Fruit fly (Drosophila melanogaster) whole organism, embryonic: ENCODE data around the gene CG18557.

ENCODE experiments used
- Asciz ChIP-seq: fragments of 200-800 bp; sonication (Bioruptor generic); optimal IDR thresholded peaks from 2 replicates; lab custom pipeline; 2017; ENCODE audit warnings: missing biosample characterization, mild to moderate bottlenecking, missing genetic modification characterization, missing genetic modification reagents
- Awh ChIP-seq: fragments of 200-800 bp; sonication (Bioruptor generic); IDR thresholded peaks from 2 replicates; pipeline ENCODE4, ENCODE4 v1.3.6; 2022; ENCODE audit warnings: missing biosample characterization, missing genetic modification characterization
- Blimp-1 ChIP-seq: fragments of 200-800 bp; sonication (Bioruptor generic); optimal IDR thresholded peaks from 3 replicates; lab custom pipeline; 2018; ENCODE audit warnings: missing biosample characterization, missing genetic modification characterization, mild to moderate bottlenecking, moderate library complexity, missing genetic modification reagents
- CG10462 ChIP-seq: fragments of 200-800 bp; sonication (Bioruptor generic); optimal IDR thresholded peaks from 2 replicates; lab custom pipeline; 2016; ENCODE audit warnings: missing biosample characterization, missing genetic modification characterization
- CG11085 ChIP-seq: fragments of 200-800 bp; sonication (Bioruptor generic); IDR thresholded peaks from 2 replicates; pipeline ENCODE4 v1.3.6; 2022; ENCODE audit warnings: missing biosample characterization, missing genetic modification characterization
- CG11696 ChIP-seq: fragments of 200-800 bp; sonication (Bioruptor generic); IDR thresholded peaks from 2 replicates; pipeline ENCODE4 v1.3.6; 2022; ENCODE audit warnings: missing biosample characterization, missing genetic modification characterization
- CG12299 ChIP-seq: fragments of 200-800 bp; sonication (Bioruptor generic); optimal IDR thresholded peaks from 2 replicates; lab custom pipeline; 2018; ENCODE audit warnings: missing biosample characterization, mild to moderate bottlenecking, missing genetic modification characterization
- CG12942 ChIP-seq: fragments of 200-800 bp; sonication (Bioruptor generic); optimal IDR thresholded peaks from 3 replicates; lab custom pipeline; 2016; ENCODE audit warnings: missing biosample characterization, missing genetic modification characterization
- CG13296 ChIP-seq: fragments of 200-800 bp; sonication (Bioruptor generic); optimal IDR thresholded peaks from 3 replicates; lab custom pipeline; 2018; ENCODE audit warnings: missing biosample characterization, mild to moderate bottlenecking, missing genetic modification characterization
- CG14667 ChIP-seq: fragments of 200-800 bp; sonication (Bioruptor generic); IDR thresholded peaks from 2 replicates; pipeline ENCODE4 v1.3.6; 2022; ENCODE audit warnings: missing biosample characterization, missing genetic modification characterization
- CG1603 ChIP-seq: fragments of 200-800 bp; sonication (Bioruptor generic); optimal IDR thresholded peaks from 2 replicates; lab custom pipeline; 2019; ENCODE audit warnings: missing biosample characterization, mild to moderate bottlenecking, missing genetic modification characterization, moderate library complexity
- CG18764 ChIP-seq: fragments of 200-800 bp; sonication (Bioruptor generic); optimal IDR thresholded peaks from 3 replicates; lab custom pipeline; 2016; ENCODE audit warnings: missing biosample characterization, missing genetic modification characterization
- CG31441 ChIP-seq: fragments of 200-800 bp; sonication (Bioruptor generic); IDR thresholded peaks from 2 replicates; pipeline ENCODE4 v1.3.6; 2022; ENCODE audit warnings: missing biosample characterization, missing genetic modification characterization
- CG33557 ChIP-seq: fragments of 200-800 bp; sonication (Bioruptor generic); optimal IDR thresholded peaks from 2 replicates; lab custom pipeline; 2019; ENCODE audit warnings: missing biosample characterization, mild to moderate bottlenecking, missing genetic modification characterization, moderate library complexity
- CG3407 ChIP-seq: fragments of 200-800 bp; sonication (Bioruptor generic); optimal IDR thresholded peaks from 2 replicates; lab custom pipeline; 2018; ENCODE audit warnings: missing biosample characterization, mild to moderate bottlenecking, missing genetic modification characterization
- CG42726 ChIP-seq: fragments of 200-800 bp; sonication (Bioruptor generic); IDR thresholded peaks from 2 replicates; pipeline ENCODE4 v1.3.6; 2022; ENCODE audit warnings: missing biosample characterization, missing genetic modification characterization; ENCODE audit not compliant: partially characterized antibody
- CG6175 ChIP-seq: fragments of 200-800 bp; sonication (Bioruptor generic); IDR thresholded peaks from 3 replicates; pipeline ENCODE4 v1.3.6; 2022; ENCODE audit warnings: missing biosample characterization, missing genetic modification characterization
- CG7928 ChIP-seq: fragments of 200-800 bp; sonication (Bioruptor generic); optimal IDR thresholded peaks from 2 replicates; lab custom pipeline; 2017; ENCODE audit warnings: missing biosample characterization, mild to moderate bottlenecking, missing genetic modification characterization
- CG7963 ChIP-seq: fragments of 200-800 bp; sonication (Bioruptor generic); IDR thresholded peaks from 3 replicates; pipeline ENCODE4 v1.3.6; 2022; ENCODE audit warnings: missing biosample characterization, missing genetic modification characterization; ENCODE audit not compliant: partially characterized antibody
- CG9215 ChIP-seq: fragments of 200-800 bp; sonication (Bioruptor generic); IDR thresholded peaks from 2 replicates; pipeline ENCODE4 v1.3.6; 2022; ENCODE audit warnings: missing biosample characterization, missing genetic modification characterization
- E2f1 ChIP-seq: fragments of 200-800 bp; sonication (Bioruptor generic); IDR thresholded peaks from 2 replicates; pipeline ENCODE4 v1.3.6; 2022; ENCODE audit warnings: missing biosample characterization, missing genetic modification characterization
- Elba2 ChIP-seq: fragments of 200-800 bp; sonication (Bioruptor generic); optimal IDR thresholded peaks from 3 replicates; lab custom pipeline; 2016; ENCODE audit warnings: missing biosample characterization, missing genetic modification characterization
- Ets65A ChIP-seq: fragments of 200-800 bp; sonication (Bioruptor generic); peaks from one replicate; lab custom pipeline; 2016; ENCODE audit warnings: missing biosample characterization, missing genetic modification characterization
- Hr51 ChIP-seq, 2 experiments: fragments of 200-800 bp; sonication (Bioruptor generic); optimal IDR thresholded peaks; 2 replicates in 1 of 2; 3 replicates in 1 of 2; lab custom pipeline; 2016 to 2018; ENCODE audit warnings: missing biosample characterization in 2 of 2, missing genetic modification characterization in 2 of 2, mild to moderate bottlenecking in 1 of 2, moderate library complexity in 1 of 2
- Hr78 ChIP-seq, 2 experiments: fragments of 200-800 bp in 1 of 2; fragments of >200 bp in 1 of 2; sonication (Bioruptor generic) in 1 of 2; optimal IDR thresholded peaks; 2 replicates each; lab custom pipeline; 2017 to 2019; ENCODE audit warnings: missing biosample characterization in 2 of 2, missing genetic modification characterization in 2 of 2, mild to moderate bottlenecking in 1 of 2, moderate library complexity in 1 of 2
- NK7.1 ChIP-seq: fragments of 200-800 bp; sonication (Bioruptor generic); optimal IDR thresholded peaks from 3 replicates; lab custom pipeline; 2016; ENCODE audit warnings: missing biosample characterization, missing genetic modification characterization
- Nf-YC ChIP-seq: fragments of 200-800 bp; optimal IDR thresholded peaks from 3 replicates; lab custom pipeline; 2019; ENCODE audit warnings: missing biosample characterization, mild to moderate bottlenecking, missing genetic modification characterization, moderate library complexity
- Ptx1 ChIP-seq: fragments of 200-800 bp; sonication (Bioruptor generic); IDR thresholded peaks from 2 replicates; pipeline ENCODE4 v1.3.6; 2022; ENCODE audit warnings: missing biosample characterization, missing genetic modification characterization
- amos ChIP-seq: fragments of 200-800 bp; sonication (Bioruptor generic); IDR thresholded peaks from 2 replicates; pipeline ENCODE4 v1.3.6; 2022; ENCODE audit warnings: missing biosample characterization, missing genetic modification characterization; ENCODE audit not compliant: partially characterized antibody
- bcd ChIP-seq: fragments of 200-800 bp; sonication (Bioruptor generic); optimal IDR thresholded peaks from 2 replicates; lab custom pipeline; 2017; ENCODE audit warnings: missing biosample characterization, mild to moderate bottlenecking, missing genetic modification characterization
- br ChIP-seq: fragments of >200 bp; optimal IDR thresholded peaks from 2 replicates; lab custom pipeline; 2017
- cad ChIP-seq: fragments of >200 bp; optimal IDR thresholded peaks from 2 replicates; lab custom pipeline; 2017; ENCODE audit warnings: missing biosample characterization, missing genetic modification characterization
- grn ChIP-seq: fragments of 200-800 bp; sonication (Bioruptor generic); optimal IDR thresholded peaks from 3 replicates; lab custom pipeline; 2017; ENCODE audit warnings: missing biosample characterization, missing genetic modification characterization
- gsb-n ChIP-seq: fragments of 200-800 bp; sonication (Bioruptor generic); optimal IDR thresholded peaks from 3 replicates; lab custom pipeline; 2018; ENCODE audit warnings: missing biosample characterization, mild to moderate bottlenecking, missing genetic modification characterization
- gt ChIP-seq: fragments of 200-800 bp; sonication (Bioruptor generic); IDR thresholded peaks from 2 replicates; pipeline ENCODE4 v1.3.6; 2022; ENCODE audit warnings: missing biosample characterization, missing genetic modification characterization
- ham ChIP-seq: fragments of 200-800 bp; sonication (Bioruptor generic); IDR thresholded peaks from 2 replicates; pipeline ENCODE4 v1.3.6; 2022; ENCODE audit warnings: missing biosample characterization, missing genetic modification characterization
- hkb ChIP-seq, 2 experiments: fragments of 200-800 bp in 1 of 2; fragments of >200 bp in 1 of 2; sonication (Bioruptor generic) in 1 of 2; IDR thresholded peaks in 1 of 2; optimal IDR thresholded peaks in 1 of 2; 2 replicates each; pipeline versions ENCODE4 v1.3.6 to Lab custom; 2017 to 2022; ENCODE audit warnings: missing biosample characterization in 1 of 2, missing genetic modification characterization in 1 of 2
- jumu ChIP-seq: fragments of 200-800 bp; sonication (Bioruptor generic); optimal IDR thresholded peaks from 3 replicates; lab custom pipeline; 2016; ENCODE audit warnings: missing biosample characterization, missing genetic modification characterization
- kah ChIP-seq: fragments of 200-800 bp; sonication (Bioruptor generic); optimal IDR thresholded peaks from 2 replicates; lab custom pipeline; 2018; ENCODE audit warnings: missing biosample characterization, mild to moderate bottlenecking, missing genetic modification characterization
- klu ChIP-seq: fragments of 200-800 bp; sonication (Bioruptor generic); IDR thresholded peaks from 2 replicates; pipeline ENCODE4 v1.3.6; 2022; ENCODE audit warnings: missing biosample characterization, missing genetic modification characterization
- knrl ChIP-seq: fragments of 200-800 bp; sonication (Bioruptor generic); IDR thresholded peaks from 3 replicates; pipeline ENCODE4 v1.3.6; 2022; ENCODE audit warnings: missing biosample characterization, missing genetic modification characterization; ENCODE audit not compliant: partially characterized antibody
- nau ChIP-seq: fragments of 200-800 bp; sonication (Bioruptor generic); optimal IDR thresholded peaks from 3 replicates; lab custom pipeline; 2017; ENCODE audit warnings: missing biosample characterization, mild to moderate bottlenecking, missing genetic modification characterization, missing genetic modification reagents
- nom ChIP-seq: fragments of 200-800 bp; sonication (Bioruptor generic); optimal IDR thresholded peaks from 2 replicates; lab custom pipeline; 2017; ENCODE audit warnings: missing biosample characterization, missing genetic modification characterization, mild to moderate bottlenecking, moderate library complexity, missing genetic modification reagents
- oc ChIP-seq: fragments of 200-800 bp; sonication (Bioruptor generic); optimal IDR thresholded peaks from 2 replicates; lab custom pipeline; 2018; ENCODE audit warnings: missing biosample characterization, mild to moderate bottlenecking, missing genetic modification characterization, moderate library complexity
- odd ChIP-seq: fragments of 200-800 bp; sonication (Bioruptor generic); optimal IDR thresholded peaks from 2 replicates; lab custom pipeline; 2017; ENCODE audit warnings: missing biosample characterization, mild to moderate bottlenecking, missing genetic modification characterization
- onecut ChIP-seq: fragments of 200-800 bp; sonication (Bioruptor generic); IDR thresholded peaks from 2 replicates; pipeline ENCODE4 v1.3.6; 2022; ENCODE audit warnings: missing biosample characterization, missing genetic modification characterization
- prd ChIP-seq, 3 experiments: fragments of >200 bp in 2 of 3; fragments of 200-800 bp in 1 of 3; sonication (Bioruptor generic) in 1 of 3; optimal IDR thresholded peaks in 2 of 3; IDR thresholded peaks in 1 of 3; 2 replicates in 2 of 3; 3 replicates in 1 of 3; pipeline versions ENCODE4 v1.3.6 to Lab custom; 2017 to 2022; ENCODE audit warnings: missing biosample characterization in 1 of 3, missing genetic modification characterization in 1 of 3
- sc ChIP-seq, 3 experiments: fragments of >200 bp in 2 of 3; fragments of 200-800 bp in 1 of 3; sonication (Bioruptor generic) in 1 of 3; optimal IDR thresholded peaks; 2 replicates in 2 of 3; 3 replicates in 1 of 3; lab custom pipeline; 2017; ENCODE audit warnings: mild to moderate bottlenecking in 1 of 3, missing biosample characterization in 1 of 3, missing genetic modification characterization in 1 of 3, missing genetic modification reagents in 1 of 3
- sisA ChIP-seq: fragments of 200-800 bp; sonication (Bioruptor generic); IDR thresholded peaks from 2 replicates; pipeline ENCODE4 v1.3.6; 2022; ENCODE audit warnings: missing biosample characterization, missing genetic modification characterization

CG18557 gene

dm6 chr2L:2856960-2857584, 11.5 kb upstream of the CG18557 start, which contains the start of gene CG2991 (continued):
- no peak for TF ChIP-seq prd (optimal IDR thresholded peaks at IDR 0.05; lab: Kevin White, UChicago)
- TF ChIP-seq prd (GFP tag; IDR thresholded peaks at IDR 0.05; lab: Robert Waterston, UW) = no peak
- TF ChIP-seq Ets65A = peak; percentile 60
- no peak for TF ChIP-seq kah (GFP tag; lab: Kevin White, UChicago)
- TF ChIP-seq Awh (GFP tag; lab: Robert Waterston, UW) = no peak
- TF ChIP-seq CG10462 (GFP tag; lab: Kevin White, UChicago) = no peak
- TF ChIP-seq CG12299 (tag; lab: Kevin White, UChicago) = peak; percentile 61
- no peak for TF ChIP-seq nau (GFP tag; lab: Kevin White, UChicago)
- TF ChIP-seq CG6175 (GFP tag; lab: Robert Waterston, UW) = no peak
- TF ChIP-seq onecut = no peak
- no peak for TF ChIP-seq CG11696 (GFP tag; lab: Robert Waterston, UW)
- TF ChIP-seq CG1603 (tag; lab: Kevin White, UChicago) = peak; percentile 74
- no peak for TF ChIP-seq E2f1 (GFP tag; lab: Robert Waterston, UW)
- TF ChIP-seq cad = no peak
- peak; percentile 86 for TF ChIP-seq CG42726 (GFP tag; lab: Robert Waterston, UW)
- TF ChIP-seq gsb-n = peak; percentile 56
- TF ChIP-seq CG11085 (GFP tag; lab: Robert Waterston, UW) = no peak
- no peak for TF ChIP-seq CG14667 (GFP tag; lab: Robert Waterston, UW)
- no peak for TF ChIP-seq CG7928 (GFP tag; lab: Kevin White, UChicago)
- no peak for TF ChIP-seq br
- TF ChIP-seq CG18764 (GFP tag; lab: Kevin White, UChicago) = no peak
- TF ChIP-seq hkb (optimal IDR thresholded peaks at IDR 0.05; lab: Kevin White, UChicago) = no peak
- no peak for TF ChIP-seq hkb (GFP tag; IDR thresholded peaks at IDR 0.05; lab: Robert Waterston, UW)
- TF ChIP-seq gt (GFP tag; lab: Robert Waterston, UW) = no peak
- TF ChIP-seq Ptx1 (GFP tag; lab: Robert Waterston, UW) = no peak
- no peak for TF ChIP-seq oc
- TF ChIP-seq Hr78 (GFP tag; optimal IDR thresholded peaks at IDR 0.05; lab: Kevin White, UChicago) = no peak
- no peak for TF ChIP-seq Blimp-1
- no peak for TF ChIP-seq NK7.1 (GFP tag; lab: Kevin White, UChicago)
- no peak for TF ChIP-seq klu
- TF ChIP-seq grn (GFP tag; lab: Kevin White, UChicago) = no peak
- peak; percentile 18 for TF ChIP-seq CG13296 (GFP tag; lab: Kevin White, UChicago)
- peak; percentile 58 for TF ChIP-seq Nf-YC
- peak; percentile 33; the same call in 1 of the 2 replicates for TF ChIP-seq CG31441 (GFP tag; lab: Robert Waterston, UW)
- no peak for TF ChIP-seq sisA (GFP tag; lab: Robert Waterston, UW)
- TF ChIP-seq CG12942 = no peak
- peak; percentile 91 for TF ChIP-seq Elba2 (GFP tag; lab: Kevin White, UChicago)
- no peak for TF ChIP-seq CG9215
- peak; percentile 12 for TF ChIP-seq CG3407 (GFP tag; lab: Kevin White, UChicago)
- peak; percentile 70; the same call in 2 of the 3 replicates for TF ChIP-seq CG7963 (GFP tag; lab: Robert Waterston, UW)
- no peak for TF ChIP-seq Asciz (GFP tag; lab: Kevin White, UChicago)
- TF ChIP-seq nom (GFP tag; lab: Kevin White, UChicago) = peak; percentile 17
- TF ChIP-seq bcd (GFP tag; lab: Kevin White, UChicago) = no peak
- TF ChIP-seq Hr51 (GFP tag; optimal IDR thresholded peaks at IDR 0.05; lab: Kevin White, UChicago) = peak in 1 of 2 experiments; percentile 24
- TF ChIP-seq jumu = no peak
- TF ChIP-seq amos (GFP tag; lab: Robert Waterston, UW) = peak; percentile 90; the same call in 1 of the 2 replicates
- no peak for TF ChIP-seq ham (GFP tag; lab: Robert Waterston, UW)
- TF ChIP-seq knrl = peak; percentile 82
- no peak for TF ChIP-seq sc (optimal IDR thresholded peaks at IDR 0.05; lab: Kevin White, UChicago)
- no peak for TF ChIP-seq sc (GFP tag; optimal IDR thresholded peaks at IDR 0.05; lab: Kevin White, UChicago)
- no peak for TF ChIP-seq CG33557 (GFP tag; lab: Kevin White, UChicago)
- no peak for TF ChIP-seq odd
